Fruit fly (Drosophila melanogaster) whole organism, embryonic: ENCODE data around the gene CG17343.
A peak's percentile ranks its signal among the peaks of the same experiment; 100 is the strongest.

ENCODE experiments used
- CG11093 ChIP-seq: fragments of 200-800 bp; sonication (Bioruptor generic); IDR thresholded peaks from 3 replicates; pipeline ENCODE4 v1.3.6; 2022; ENCODE audit warnings: missing biosample characterization, missing genetic modification characterization
- CG11695 ChIP-seq: fragments of 200-800 bp; sonication (Bioruptor generic); IDR thresholded peaks from 3 replicates; pipeline ENCODE4 v1.3.6; 2022; ENCODE audit warnings: missing biosample characterization, missing genetic modification characterization
- CG15479 ChIP-seq: fragments of 200-800 bp; sonication (Bioruptor generic); optimal IDR thresholded peaks from 3 replicates; lab custom pipeline; 2019; ENCODE audit warnings: missing biosample characterization, mild to moderate bottlenecking, missing genetic modification characterization, moderate library complexity
- CG17385 ChIP-seq: fragments of 200-800 bp; sonication (Bioruptor generic); optimal IDR thresholded peaks from 3 replicates; lab custom pipeline; 2018; ENCODE audit warnings: missing biosample characterization, mild to moderate bottlenecking, missing genetic modification characterization
- CHES-1-like ChIP-seq: fragments of 200-800 bp; sonication (Bioruptor generic); optimal IDR thresholded peaks from 2 replicates; lab custom pipeline; 2016; ENCODE audit warnings: missing biosample characterization, missing genetic modification characterization
- HLH54F ChIP-seq: fragments of 200-800 bp; sonication (Bioruptor generic); optimal IDR thresholded peaks from 3 replicates; lab custom pipeline; 2016; ENCODE audit warnings: missing biosample characterization, missing genetic modification characterization
- Spps ChIP-seq: fragments of 200-800 bp; sonication (Bioruptor generic); optimal IDR thresholded peaks from 2 replicates; lab custom pipeline; 2018; ENCODE audit warnings: missing biosample characterization, mild to moderate bottlenecking, missing genetic modification characterization
- chif ChIP-seq, 2 experiments: fragments of 200-800 bp; sonication (Bioruptor generic); optimal IDR thresholded peaks; 3 replicates each; lab custom pipeline; 2016; ENCODE audit warnings: missing biosample characterization in 2 of 2, missing genetic modification characterization in 2 of 2
- crol ChIP-seq: fragments of 200-800 bp; sonication (Bioruptor generic); IDR thresholded peaks from 2 replicates; pipeline ENCODE4 v1.3.6; 2022; ENCODE audit warnings: missing biosample characterization, missing genetic modification characterization
- kni ChIP-seq: fragments of 200-800 bp; sonication (Bioruptor generic); optimal IDR thresholded peaks from 3 replicates; lab custom pipeline; 2017; ENCODE audit warnings: mild to moderate bottlenecking, missing biosample characterization, missing genetic modification reagents, missing genetic modification characterization
- lola ChIP-seq, 3 experiments: fragments of >200 bp in 2 of 3; fragments of 200-800 bp in 1 of 3; sonication (Bioruptor generic) in 1 of 3; optimal IDR thresholded peaks; 2 replicates each; lab custom pipeline; 2017 to 2019; ENCODE audit warnings: missing biosample characterization in 3 of 3, missing genetic modification characterization in 3 of 3, mild to moderate bottlenecking in 1 of 3, moderate library complexity in 1 of 3
- oc ChIP-seq: fragments of 200-800 bp; sonication (Bioruptor generic); optimal IDR thresholded peaks from 2 replicates; lab custom pipeline; 2018; ENCODE audit warnings: missing biosample characterization, mild to moderate bottlenecking, missing genetic modification characterization, moderate library complexity

dm6 chr2L:19019640-19020039 is 45.1 kb upstream of the CG17343 start:
- TF ChIP-seq lola (GFP tag; optimal IDR thresholded peaks at IDR 0.05; lab: Kevin White, UChicago): no peak
- TF ChIP-seq chif (GFP tag; optimal IDR thresholded peaks at IDR 0.05; lab: Kevin White, UChicago): no peak
- no peak for TF ChIP-seq CHES-1-like (GFP tag; lab: Kevin White, UChicago)
- no peak for TF ChIP-seq CG15479 (GFP tag; lab: Kevin White, UChicago)
- no peak for TF ChIP-seq oc (tag; lab: Kevin White, UChicago)
- TF ChIP-seq crol (GFP tag; lab: Robert Waterston, UW): peak; percentile 38; the same call in 1 of the 2 replicates
- TF ChIP-seq CG11093: no peak
- no peak for TF ChIP-seq kni (GFP tag; lab: Kevin White, UChicago)
- TF ChIP-seq HLH54F (GFP tag; lab: Kevin White, UChicago): no peak
- TF ChIP-seq CG17385 (GFP tag; lab: Kevin White, UChicago): no peak
- no peak for TF ChIP-seq CG11695 (GFP tag; lab: Robert Waterston, UW)
- no peak for TF ChIP-seq Spps (tag; lab: Kevin White, UChicago)
